Fruit fly (Drosophila melanogaster) whole organism, embryonic: ENCODE measurements around the gene Rai1.
A peak's percentile ranks its signal among the peaks of the same experiment; 100 is the strongest.

Experiments used
- Ada2b ChIP-seq: fragments of 200-800 bp; sonication (Bioruptor generic); IDR thresholded peaks from 2 replicates; pipeline ENCODE4 v1.3.6; 2022; ENCODE audit warnings: missing biosample characterization, missing genetic modification characterization
- Atf6 ChIP-seq: fragments of 200-800 bp; sonication (Bioruptor generic); IDR thresholded peaks from 2 replicates; pipeline ENCODE4 v1.3.6; 2022; ENCODE audit warnings: missing biosample characterization, missing genetic modification characterization
- CG10366 ChIP-seq: fragments of 200-800 bp; sonication (Bioruptor generic); IDR thresholded peaks from 2 replicates; pipeline ENCODE4 v1.3.6; 2022; ENCODE audit warnings: missing biosample characterization, missing genetic modification characterization
- CG10565 ChIP-seq: fragments of 200-800 bp; sonication (Bioruptor generic); optimal IDR thresholded peaks from 3 replicates; lab custom pipeline; 2016; ENCODE audit warnings: missing biosample characterization, mild to moderate bottlenecking, missing genetic modification characterization
- CG11504 ChIP-seq: fragments of 200-800 bp; sonication (Bioruptor generic); optimal IDR thresholded peaks from 3 replicates; lab custom pipeline; 2019; ENCODE audit warnings: missing biosample characterization, mild to moderate bottlenecking, missing genetic modification characterization, moderate library complexity
- CG12744 ChIP-seq: fragments of 200-800 bp; sonication (Bioruptor generic); optimal IDR thresholded peaks from 2 replicates; lab custom pipeline; 2016; ENCODE audit warnings: missing biosample characterization, missing genetic modification characterization
- CG13424 ChIP-seq: fragments of 200-800 bp; sonication (Bioruptor generic); optimal IDR thresholded peaks from 2 replicates; lab custom pipeline; 2019; ENCODE audit warnings: missing biosample characterization, mild to moderate bottlenecking, missing genetic modification characterization, moderate library complexity
- CG14441 ChIP-seq: fragments of 200-800 bp; sonication (Bioruptor generic); IDR thresholded peaks from 2 replicates; pipeline ENCODE4 v1.3.6; 2022; ENCODE audit warnings: missing biosample characterization, missing genetic modification characterization
- CG15011 ChIP-seq: fragments of 200-800 bp; sonication (Bioruptor generic); optimal IDR thresholded peaks from 3 replicates; lab custom pipeline; 2018; ENCODE audit warnings: missing biosample characterization, mild to moderate bottlenecking, missing genetic modification characterization
- CG15269 ChIP-seq: fragments of 200-800 bp; sonication (Bioruptor generic); optimal IDR thresholded peaks from 2 replicates; lab custom pipeline; 2018; ENCODE audit warnings: missing biosample characterization, mild to moderate bottlenecking, missing genetic modification characterization, moderate library complexity
- CG16779 ChIP-seq: fragments of 200-800 bp; sonication (Bioruptor generic); IDR thresholded peaks from 2 replicates; pipeline ENCODE4 v1.3.6; 2022; ENCODE audit warnings: missing biosample characterization, missing genetic modification characterization
- CG2678 ChIP-seq: fragments of 200-800 bp; sonication (Bioruptor generic); optimal IDR thresholded peaks from 3 replicates; lab custom pipeline; 2019; ENCODE audit warnings: missing biosample characterization, mild to moderate bottlenecking, missing genetic modification characterization, moderate library complexity
- CG2712 ChIP-seq: fragments of 200-800 bp; optimal IDR thresholded peaks from 3 replicates; lab custom pipeline; 2019; ENCODE audit warnings: missing biosample characterization, mild to moderate bottlenecking, missing genetic modification characterization, moderate library complexity
- CG30403 ChIP-seq: fragments of 200-800 bp; sonication (Bioruptor generic); optimal IDR thresholded peaks from 3 replicates; lab custom pipeline; 2016; ENCODE audit warnings: missing biosample characterization, missing genetic modification characterization
- CG31365 ChIP-seq: fragments of 200-800 bp; sonication (Bioruptor generic); optimal IDR thresholded peaks from 2 replicates; lab custom pipeline; 2018; ENCODE audit warnings: missing biosample characterization, mild to moderate bottlenecking, missing genetic modification characterization
- CG32772 ChIP-seq: fragments of 200-800 bp; sonication (Bioruptor generic); IDR thresholded peaks from 2 replicates; pipeline ENCODE4 v1.3.6; 2022; ENCODE audit warnings: missing biosample characterization, missing genetic modification characterization
- CG34422 ChIP-seq: fragments of 200-800 bp; sonication (Bioruptor generic); IDR thresholded peaks from 3 replicates; pipeline ENCODE4 v1.3.6; 2022; ENCODE audit warnings: missing biosample characterization, missing genetic modification characterization
- CG3847 ChIP-seq: fragments of 200-800 bp; sonication (Bioruptor generic); IDR thresholded peaks from 2 replicates; pipeline ENCODE4 v1.3.6; 2022; ENCODE audit warnings: missing biosample characterization, missing genetic modification characterization
- CG3995 ChIP-seq: fragments of 200-800 bp; sonication (Bioruptor generic); optimal IDR thresholded peaks from 3 replicates; lab custom pipeline; 2016; ENCODE audit warnings: missing biosample characterization, missing genetic modification characterization
- CG4328 ChIP-seq: fragments of 200-800 bp; sonication (Bioruptor generic); optimal IDR thresholded peaks from 3 replicates; lab custom pipeline; 2017; ENCODE audit warnings: missing biosample characterization, missing genetic modification reagents, missing genetic modification characterization
- CTCF ChIP-seq: fragments of 200-800 bp; sonication (Bioruptor generic); optimal IDR thresholded peaks from 2 replicates; lab custom pipeline; 2017; ENCODE audit warnings: missing biosample characterization, mild to moderate bottlenecking, missing genetic modification characterization, moderate library complexity
- Hey ChIP-seq: fragments of 200-800 bp; sonication (Bioruptor generic); optimal IDR thresholded peaks from 3 replicates; lab custom pipeline; 2018; ENCODE audit warnings: missing biosample characterization, mild to moderate bottlenecking, missing genetic modification characterization
- Oaz ChIP-seq: fragments of 200-800 bp; sonication (Bioruptor generic); IDR thresholded peaks from 2 replicates; pipeline ENCODE4 v1.3.6; 2022; ENCODE audit warnings: missing biosample characterization, missing genetic modification characterization
- Oli ChIP-seq: fragments of 200-800 bp; sonication (Bioruptor generic); optimal IDR thresholded peaks from 2 replicates; lab custom pipeline; 2018; ENCODE audit warnings: missing biosample characterization, mild to moderate bottlenecking, missing genetic modification characterization, moderate library complexity
- Rfx ChIP-seq: fragments of 200-800 bp; sonication (Bioruptor generic); IDR thresholded peaks from 2 replicates; pipeline ENCODE4 v1.3.6; 2022; ENCODE audit warnings: missing biosample characterization, missing genetic modification characterization
- Rx ChIP-seq: fragments of 200-800 bp; sonication (Bioruptor generic); IDR thresholded peaks from 2 replicates; pipeline ENCODE4 v1.3.6; 2022; ENCODE audit warnings: missing biosample characterization, missing genetic modification characterization
- ac ChIP-seq: fragments of 200-800 bp; sonication (Bioruptor generic); optimal IDR thresholded peaks from 3 replicates; lab custom pipeline; 2017; ENCODE audit warnings: missing biosample characterization, mild to moderate bottlenecking, missing genetic modification characterization
- dmrt11E ChIP-seq: fragments of 200-800 bp; sonication (Bioruptor generic); optimal IDR thresholded peaks from 3 replicates; lab custom pipeline; 2018; ENCODE audit warnings: missing biosample characterization, mild to moderate bottlenecking, missing genetic modification characterization, moderate library complexity
- dysf ChIP-seq: fragments of 200-800 bp; sonication (Bioruptor generic); IDR thresholded peaks from 3 replicates; pipeline ENCODE4 v1.3.6; 2022; ENCODE audit warnings: missing biosample characterization, missing genetic modification characterization
- fd3F ChIP-seq: fragments of 200-800 bp; sonication (Bioruptor generic); optimal IDR thresholded peaks from 2 replicates; lab custom pipeline; 2018; ENCODE audit warnings: missing biosample characterization, mild to moderate bottlenecking, missing genetic modification characterization, moderate library complexity
- her ChIP-seq: fragments of 200-800 bp; sonication (Bioruptor generic); optimal IDR thresholded peaks from 2 replicates; lab custom pipeline; 2016; ENCODE audit warnings: missing biosample characterization, missing genetic modification characterization
- ind ChIP-seq: fragments of 200-800 bp; sonication (Bioruptor generic); optimal IDR thresholded peaks from 3 replicates; lab custom pipeline; 2016; ENCODE audit warnings: missing biosample characterization, missing genetic modification characterization
- lmd ChIP-seq: fragments of 200-800 bp; sonication (Bioruptor generic); IDR thresholded peaks from 2 replicates; pipeline ENCODE4 v1.3.6; 2022; ENCODE audit warnings: missing biosample characterization, missing genetic modification characterization
- pan ChIP-seq, 4 experiments: fragments of >200 bp in 3 of 4; fragments of 200-800 bp in 1 of 4; sonication (Bioruptor generic) in 1 of 4; optimal IDR thresholded peaks in 3 of 4; IDR thresholded peaks in 1 of 4; 2 replicates each; pipeline versions ENCODE4 v1.3.6 to Lab custom; 2017 to 2022; ENCODE audit warnings: missing biosample characterization in 2 of 4, missing genetic modification characterization in 2 of 4, mixed read lengths in 1 of 4
- prd ChIP-seq, 3 experiments: fragments of >200 bp in 2 of 3; fragments of 200-800 bp in 1 of 3; sonication (Bioruptor generic) in 1 of 3; optimal IDR thresholded peaks in 2 of 3; IDR thresholded peaks in 1 of 3; 2 replicates in 2 of 3; 3 replicates in 1 of 3; pipeline versions ENCODE4 v1.3.6 to Lab custom; 2017 to 2022; ENCODE audit warnings: missing biosample characterization in 1 of 3, missing genetic modification characterization in 1 of 3
- row ChIP-seq: fragments of 200-800 bp; sonication (Bioruptor generic); IDR thresholded peaks from 3 replicates; pipeline ENCODE4 v1.3.6; 2022; ENCODE audit warnings: missing biosample characterization, missing genetic modification characterization
- sens ChIP-seq: fragments of 200-800 bp; sonication (Bioruptor generic); peaks from one replicate; lab custom pipeline; 2016; ENCODE audit warnings: missing biosample characterization, missing genetic modification characterization
- sisA ChIP-seq: fragments of 200-800 bp; sonication (Bioruptor generic); IDR thresholded peaks from 2 replicates; pipeline ENCODE4 v1.3.6; 2022; ENCODE audit warnings: missing biosample characterization, missing genetic modification characterization
- tgo ChIP-seq: fragments of 200-800 bp; sonication (Bioruptor generic); IDR thresholded peaks from 3 replicates; pipeline ENCODE4 v1.3.6; 2022; ENCODE audit warnings: missing biosample characterization, missing genetic modification characterization
- tio ChIP-seq: fragments of 200-800 bp; sonication (Bioruptor generic); optimal IDR thresholded peaks from 2 replicates; lab custom pipeline; 2017; ENCODE audit warnings: missing biosample characterization, missing genetic modification characterization, inconsistent platforms
- usp ChIP-seq: fragments of >200 bp; optimal IDR thresholded peaks from 2 replicates; lab custom pipeline; 2017; ENCODE audit warnings: missing biosample characterization, missing genetic modification characterization
- vvl ChIP-seq: fragments of 200-800 bp; sonication (Bioruptor generic); IDR thresholded peaks from 2 replicates; pipeline ENCODE4 v1.3.6; 2022; ENCODE audit warnings: missing biosample characterization, missing genetic modification characterization
- zfh1 ChIP-seq: fragments of 200-800 bp; sonication (Bioruptor generic); IDR thresholded peaks from 3 replicates; pipeline ENCODE4 v1.3.6; 2022; ENCODE audit warnings: missing biosample characterization, missing genetic modification characterization

Rai1 gene

dm6 chrX:16815168-16815567, 12.0 kb upstream of the Rai1 start (continued):
- TF ChIP-seq Oli (tag; lab: Kevin White, UChicago) = peak; percentile 20
- peak; percentile 35; the same call in 1 of the 2 replicates for TF ChIP-seq CG14441 (GFP tag; lab: Robert Waterston, UW)
- no peak for TF ChIP-seq CG32772 (GFP tag; lab: Robert Waterston, UW)
- TF ChIP-seq sens (GFP tag; lab: Kevin White, UChicago) = peak; percentile 57
- TF ChIP-seq CG2678 = peak; percentile 49
- no peak for TF ChIP-seq tio (GFP tag; lab: Kevin White, UChicago)
- TF ChIP-seq zfh1 (GFP tag; lab: Robert Waterston, UW) = 0 out of 3 replicates have a peak, but pooled peaks have one; percentile 13
- TF ChIP-seq CG10366 (GFP tag; lab: Robert Waterston, UW) = peak; percentile 37; the same call in 1 of the 2 replicates
- peak; percentile 68 for TF ChIP-seq CG11504 (tag; lab: Kevin White, UChicago)
- peak; percentile 52; the same call in 2 of the 3 replicates for TF ChIP-seq dysf (GFP tag; lab: Robert Waterston, UW)
- 0 out of 2 replicates have a peak, but pooled peaks have one; percentile 11 for TF ChIP-seq lmd (GFP tag; lab: Robert Waterston, UW)
- 0 out of 2 replicates have a peak, but pooled peaks have one; percentile 23 for TF ChIP-seq Atf6
- TF ChIP-seq dmrt11E = no peak
- TF ChIP-seq tgo (GFP tag; lab: Robert Waterston, UW) = peak; percentile 31; the same call in 1 of the 3 replicates
- no peak for TF ChIP-seq usp
- TF ChIP-seq vvl (GFP tag; lab: Robert Waterston, UW) = 0 out of 2 replicates have a peak, but pooled peaks have one; percentile 48
- TF ChIP-seq CG4328 (GFP tag; lab: Kevin White, UChicago) = no peak
- TF ChIP-seq CG31365 (tag; lab: Kevin White, UChicago) = no peak
- TF ChIP-seq Oaz (GFP tag; lab: Robert Waterston, UW) = no peak
- TF ChIP-seq row (GFP tag; lab: Robert Waterston, UW) = peak; percentile 57
- TF ChIP-seq pan (optimal IDR thresholded peaks at IDR 0.05; lab: Kevin White, UChicago) = no peak
- peak in 1 of 2 experiments; percentile 49 for TF ChIP-seq pan (GFP tag; optimal IDR thresholded peaks at IDR 0.05 in 1 of 2, IDR thresholded peaks at IDR 0.05 in 1 of 2)
- no peak for TF ChIP-seq CG16779
- no peak for TF ChIP-seq CG34422 (GFP tag; lab: Robert Waterston, UW)
- TF ChIP-seq CG15269 = peak; percentile 9
- peak; percentile 28; the same call in 1 of the 2 replicates for TF ChIP-seq Rx (GFP tag; lab: Robert Waterston, UW)
- TF ChIP-seq ac (GFP tag; lab: Kevin White, UChicago) = no peak
- TF ChIP-seq sisA = peak; percentile 41
- no peak for TF ChIP-seq CG12744 (GFP tag; lab: Kevin White, UChicago)
- no peak for TF ChIP-seq CG3847 (GFP tag; lab: Robert Waterston, UW)
- peak; percentile 13 for TF ChIP-seq CG2712
- no peak for TF ChIP-seq CTCF (GFP tag; lab: Kevin White, UChicago)
- no peak for TF ChIP-seq her (GFP tag; lab: Kevin White, UChicago)
- 0 out of 2 replicates have a peak, but pooled peaks have one; percentile 9 for TF ChIP-seq Rfx (GFP tag; lab: Robert Waterston, UW)
- TF ChIP-seq CG13424 = peak; percentile 15
- TF ChIP-seq CG10565 (GFP tag; lab: Kevin White, UChicago) = no peak
- TF ChIP-seq Ada2b (GFP tag; lab: Robert Waterston, UW) = 0 out of 2 replicates have a peak, but pooled peaks have one; percentile 32
- TF ChIP-seq prd (optimal IDR thresholded peaks at IDR 0.05; lab: Kevin White, UChicago) = no peak
- peak; percentile 28; the same call in 1 of the 3 replicates for TF ChIP-seq prd (GFP tag; IDR thresholded peaks at IDR 0.05; lab: Robert Waterston, UW)
- no peak for TF ChIP-seq CG15011 (GFP tag; lab: Kevin White, UChicago)
- TF ChIP-seq fd3F (GFP tag; lab: Kevin White, UChicago) = no peak
- TF ChIP-seq CG3995 (GFP tag; lab: Kevin White, UChicago) = no peak
- no peak for TF ChIP-seq Hey (tag; lab: Kevin White, UChicago)
- TF ChIP-seq CG30403 (GFP tag; lab: Kevin White, UChicago) = peak; percentile 11
- TF ChIP-seq ind (GFP tag; lab: Kevin White, UChicago) = peak; percentile 23
